Worm (Caenorhabditis elegans) whole organism, L1 larva: ENCODE data around the gene mmcm-1.

Experiments
- C16A3.4 ChIP-seq: fragments of 150-350 bp; optimal IDR thresholded peaks from 2 replicates; lab custom pipeline; 2014; ENCODE audit warnings: missing biosample characterization, missing genetic modification characterization
- Y116A8C.19 ChIP-seq: sonication (generic microtip); optimal IDR thresholded peaks from 2 replicates; lab custom pipeline; 2016; ENCODE audit warnings: missing compliant biosample characterization, missing genetic modification characterization, borderline replicate concordance
- aha-1 ChIP-seq: fragments of 150-350 bp; optimal IDR thresholded peaks from 2 replicates; lab custom pipeline; 2014; ENCODE audit warnings: missing biosample characterization, missing genetic modification characterization
- blmp-1 ChIP-seq: fragments of 150-350 bp; optimal IDR thresholded peaks from 2 replicates; lab custom pipeline; 2014; ENCODE audit warnings: missing biosample characterization, missing genetic modification characterization
- ceh-8 ChIP-seq: fragments of 200-800 bp; sonication (Bioruptor generic); optimal IDR thresholded peaks from 2 replicates; lab custom pipeline; 2018; ENCODE audit warnings: mild to moderate bottlenecking, missing genetic modification characterization, moderate library complexity, missing compliant biosample characterization
- ceh-82 ChIP-seq, 3 experiments: fragments of 150-350 bp in 1 of 3; sonication (generic microtip) in 2 of 3; optimal IDR thresholded peaks; 2 replicates each; lab custom pipeline; 2014 to 2017; ENCODE audit warnings: missing biosample characterization in 3 of 3, missing genetic modification characterization in 3 of 3
- ceh-88 ChIP-seq: fragments of 200-800 bp; sonication (Bioruptor generic); IDR thresholded peaks from 2 replicates; pipeline ENCODE4 v1.3.6; 2022; ENCODE audit warnings: missing genetic modification characterization, missing compliant biosample characterization
- ces-1 ChIP-seq: fragments of 150-350 bp; optimal IDR thresholded peaks from 2 replicates; lab custom pipeline; 2014; ENCODE audit warnings: missing biosample characterization, missing genetic modification reagents, missing genetic modification characterization
- dsc-1 ChIP-seq: sonication (generic microtip); optimal IDR thresholded peaks from 2 replicates; lab custom pipeline; 2016; ENCODE audit warnings: mild to moderate bottlenecking, missing genetic modification characterization, missing compliant biosample characterization
- efl-1 ChIP-seq, 4 experiments: fragments of 150-350 bp; optimal IDR thresholded peaks in 3 of 4; peaks in 1 of 4; 1 replicate in 1 of 4; 2 replicates in 3 of 4; lab custom pipeline; 2014; ENCODE audit warnings: missing biosample characterization in 2 of 4, missing genetic modification characterization in 2 of 4, missing genetic modification reagents in 2 of 4
- elt-2 ChIP-seq: sonication (generic microtip); optimal IDR thresholded peaks from 2 replicates; lab custom pipeline; 2016; ENCODE audit warnings: missing genetic modification characterization, mild to moderate bottlenecking, inconsistent platforms, missing compliant biosample characterization, missing genetic modification reagents
- elt-3 ChIP-seq, 6 experiments: fragments of 150-350 bp in 1 of 6; sonication (generic microtip); optimal IDR thresholded peaks; 2 replicates each; lab custom pipeline; 2017 to 2018; ENCODE audit warnings: missing biosample characterization in 6 of 6, missing genetic modification characterization in 6 of 6, inconsistent platforms in 1 of 6
- ets-5 ChIP-seq: fragments of 200-800 bp; sonication (Bioruptor generic); IDR thresholded peaks from 2 replicates; pipeline ENCODE4 v1.3.6; 2022; ENCODE audit warnings: missing genetic modification characterization, missing compliant biosample characterization
- hlh-17 ChIP-seq: fragments of 200-800 bp; sonication (Bioruptor generic); optimal IDR thresholded peaks from 2 replicates; lab custom pipeline; 2018; ENCODE audit warnings: missing genetic modification characterization, mild to moderate bottlenecking, missing compliant biosample characterization, moderate library complexity, borderline replicate concordance
- hlh-4 ChIP-seq: sonication (generic microtip); optimal IDR thresholded peaks from 2 replicates; lab custom pipeline; 2016; ENCODE audit warnings: mild to moderate bottlenecking, missing genetic modification characterization, missing compliant biosample characterization
- hpl-2 ChIP-seq: fragments of 150-350 bp; optimal IDR thresholded peaks from 2 replicates; lab custom pipeline; 2014; ENCODE audit warnings: missing biosample characterization, missing genetic modification reagents, missing genetic modification characterization
- isw-1 ChIP-seq: fragments of 200-800 bp; sonication (Bioruptor generic); IDR thresholded peaks from 2 replicates; pipeline ENCODE4 v1.3.6; 2022; ENCODE audit warnings: missing genetic modification characterization, missing compliant biosample characterization
- jun-1 ChIP-seq: fragments of 150-350 bp; optimal IDR thresholded peaks from 2 replicates; lab custom pipeline; 2014; ENCODE audit warnings: missing biosample characterization, missing genetic modification reagents, missing genetic modification characterization
- lin-13 ChIP-seq: fragments of 150-350 bp; optimal IDR thresholded peaks from 2 replicates; lab custom pipeline; 2014; ENCODE audit warnings: missing biosample characterization, missing genetic modification reagents, missing genetic modification characterization
- lin-14 ChIP-seq: fragments of 200-800 bp; sonication (Bioruptor generic); optimal IDR thresholded peaks from 2 replicates; lab custom pipeline; 2018; ENCODE audit warnings: mild to moderate bottlenecking, missing genetic modification characterization, moderate library complexity, missing compliant biosample characterization
- lir-3 ChIP-seq: sonication (generic microtip); optimal IDR thresholded peaks from 2 replicates; lab custom pipeline; 2016; ENCODE audit warnings: mild to moderate bottlenecking, missing genetic modification characterization, moderate library complexity, missing compliant biosample characterization; ENCODE audit not compliant: poor library complexity
- lsy-2 ChIP-seq, 2 experiments: fragments of 150-350 bp; optimal IDR thresholded peaks; 2 replicates each; lab custom pipeline; 2014; ENCODE audit warnings: missing biosample characterization in 2 of 2, missing genetic modification characterization in 2 of 2
- mab-9 ChIP-seq: fragments of 200-800 bp; sonication (Bioruptor generic); IDR thresholded peaks from 2 replicates; pipeline ENCODE4 v1.3.6; 2022; ENCODE audit warnings: missing genetic modification reagents, missing genetic modification characterization, missing compliant biosample characterization
- nhr-11 ChIP-seq: fragments of 150-350 bp; optimal IDR thresholded peaks from 2 replicates; lab custom pipeline; 2014; ENCODE audit warnings: missing biosample characterization, missing genetic modification characterization
- nhr-237 ChIP-seq: fragments of 150-350 bp; optimal IDR thresholded peaks from 2 replicates; lab custom pipeline; 2014; ENCODE audit warnings: missing biosample characterization, missing genetic modification characterization
- nhr-28 ChIP-seq: fragments of 150-350 bp; optimal IDR thresholded peaks from 2 replicates; lab custom pipeline; 2014; ENCODE audit warnings: missing biosample characterization, missing genetic modification characterization
- nhr-47 ChIP-seq: sonication (generic microtip); optimal IDR thresholded peaks from 2 replicates; lab custom pipeline; 2016; ENCODE audit warnings: mild to moderate bottlenecking, missing genetic modification characterization, moderate library complexity, missing compliant biosample characterization
- nhr-77 ChIP-seq: fragments of 150-350 bp; optimal IDR thresholded peaks from 2 replicates; lab custom pipeline; 2014; ENCODE audit warnings: missing biosample characterization, missing genetic modification characterization
- nhr-84 ChIP-seq: sonication (generic microtip); optimal IDR thresholded peaks from 2 replicates; lab custom pipeline; 2017; ENCODE audit warnings: missing biosample characterization, missing genetic modification characterization
- snpc-4 ChIP-seq: fragments of 150-350 bp; optimal IDR thresholded peaks from 2 replicates; lab custom pipeline; 2014; ENCODE audit warnings: missing biosample characterization, missing genetic modification characterization
- snu-23 ChIP-seq: sonication (generic microtip); optimal IDR thresholded peaks from 2 replicates; lab custom pipeline; 2016; ENCODE audit warnings: missing genetic modification characterization, missing compliant biosample characterization
- sptf-1 ChIP-seq: fragments of 150-350 bp; optimal IDR thresholded peaks from 2 replicates; lab custom pipeline; 2014; ENCODE audit warnings: missing biosample characterization, missing genetic modification characterization
- tbx-2 ChIP-seq: sonication (generic microtip); optimal IDR thresholded peaks from 2 replicates; lab custom pipeline; 2016; ENCODE audit warnings: missing genetic modification characterization, missing compliant biosample characterization
- tlp-1 ChIP-seq: fragments of 150-350 bp; optimal IDR thresholded peaks from 2 replicates; lab custom pipeline; 2014; ENCODE audit warnings: missing biosample characterization, missing genetic modification characterization
- unc-98 ChIP-seq: fragments of 200-800 bp; sonication (Bioruptor generic); IDR thresholded peaks from 2 replicates; pipeline ENCODE4 v1.3.6; 2022; ENCODE audit warnings: missing genetic modification characterization, missing compliant biosample characterization
- zag-1 ChIP-seq: fragments of 150-350 bp; optimal IDR thresholded peaks from 2 replicates; lab custom pipeline; 2014; ENCODE audit warnings: missing biosample characterization, missing genetic modification characterization
- zip-4 ChIP-seq: fragments of 200-800 bp; sonication (Bioruptor generic); optimal IDR thresholded peaks from 2 replicates; lab custom pipeline; 2018; ENCODE audit warnings: mild to moderate bottlenecking, missing genetic modification characterization, moderate library complexity, missing compliant biosample characterization
- ztf-11 ChIP-seq, 2 experiments: sonication (generic microtip); optimal IDR thresholded peaks; 2 replicates each; lab custom pipeline; 2016 to 2017; ENCODE audit warnings: missing genetic modification characterization in 2 of 2, missing biosample characterization in 1 of 2, missing compliant biosample characterization in 1 of 2

Gene mmcm-1

DNA sequence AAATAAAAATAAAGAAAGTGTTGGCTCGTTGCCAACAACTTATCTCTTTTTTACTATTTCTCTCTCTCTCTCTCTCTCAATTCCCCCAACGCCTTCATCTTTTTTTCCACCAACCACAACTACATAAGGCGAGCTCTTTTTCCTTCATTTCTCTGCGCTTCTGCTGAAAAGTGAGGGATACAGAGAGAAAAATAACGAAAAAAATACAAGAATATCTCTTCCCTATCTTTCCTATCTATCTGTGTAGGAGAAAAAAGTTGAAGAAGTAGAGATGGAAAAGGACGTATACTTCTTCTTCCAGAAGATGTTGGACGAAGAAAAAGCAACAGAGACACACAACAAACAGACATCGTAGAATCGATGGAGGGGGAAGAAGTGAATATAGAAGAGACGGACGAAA is 8.6 kb downstream of the mmcm-1 start (continued):
- TF ChIP-seq efl-1 (optimal IDR thresholded peaks at IDR 0.05; lab: Kevin White, UChicago) (peak in 1 of 2 experiments; percentile 28), efl-1 (GFP tag; optimal IDR thresholded peaks at IDR 0.05 in 1 of 2; lab: Kevin White, UChicago) (no peak), ceh-82 (tag; optimal IDR thresholded peaks at IDR 0.05; lab: Kevin White, UChicago) (peak in 1 of 3 experiments; percentile 36), zag-1 (tag; lab: Kevin White, UChicago) (no peak), lin-13 (GFP tag; lab: Kevin White, UChicago) (no peak), lsy-2 (tag; optimal IDR thresholded peaks at IDR 0.05; lab: Kevin White, UChicago) (peak; percentile 29 to 59), hlh-4 (tag; lab: Kevin White, UChicago) (no peak)

DNA sequence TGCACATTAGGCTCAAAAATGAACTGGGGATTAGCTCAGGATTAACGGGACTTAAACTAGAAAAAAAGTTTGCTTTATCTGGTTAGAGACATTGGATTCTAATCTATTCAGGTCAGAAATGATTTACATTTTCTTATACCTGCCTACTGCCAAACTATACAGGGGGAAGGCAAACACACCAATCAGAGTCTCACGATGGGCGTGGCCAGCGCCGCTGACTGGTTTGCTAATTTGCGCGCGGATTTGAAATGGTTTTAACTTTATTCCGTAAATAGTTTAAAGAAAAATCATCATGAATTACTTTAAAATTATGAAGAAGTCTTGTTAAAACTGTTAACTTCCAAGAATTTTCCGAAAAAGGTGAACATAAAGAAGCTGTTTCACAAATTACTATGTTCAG is 9.1 kb downstream of the mmcm-1 start:
- no peak for TF ChIP-seq efl-1 (optimal IDR thresholded peaks at IDR 0.05; lab: Kevin White, UChicago)
- peak in 1 of 2 experiments; percentile 30 for TF ChIP-seq efl-1 (GFP tag; optimal IDR thresholded peaks at IDR 0.05 in 1 of 2; lab: Kevin White, UChicago)
- no peak for TF ChIP-seq tlp-1 (tag; lab: Kevin White, UChicago)

DNA sequence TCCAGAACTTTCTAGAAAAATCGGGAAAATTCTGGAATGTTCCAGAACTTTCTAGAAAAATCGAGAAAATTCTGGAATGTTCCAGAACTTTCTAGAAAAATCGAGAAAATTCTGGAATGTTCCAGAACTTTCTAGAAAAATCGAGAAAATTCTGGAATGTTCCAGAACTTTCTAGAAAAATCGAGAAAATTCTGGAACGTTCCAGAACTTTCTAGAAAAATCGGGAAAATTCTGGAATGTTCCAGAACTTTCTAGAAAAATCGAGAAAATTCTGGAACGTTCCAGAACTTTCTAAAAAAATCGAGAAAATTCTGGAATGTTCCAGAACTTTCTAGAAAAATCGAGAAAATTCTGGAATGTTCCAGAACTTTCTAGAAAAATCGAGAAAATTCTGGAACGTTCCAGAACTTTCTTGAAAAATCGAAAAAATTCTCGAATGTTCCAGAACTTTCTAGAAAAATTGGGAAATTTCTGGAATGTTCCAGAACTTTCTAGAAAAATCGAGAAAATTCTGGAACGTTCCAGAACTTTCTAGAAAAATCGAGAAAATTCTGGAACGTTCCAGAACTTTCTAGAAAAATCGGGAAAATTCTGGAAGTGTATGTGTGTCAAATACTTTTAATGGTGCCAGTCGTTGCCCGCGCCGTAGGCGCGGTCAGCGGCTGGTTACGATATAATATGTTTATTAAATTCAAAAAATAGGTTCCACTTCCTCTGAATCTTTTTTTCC is 10.2 kb downstream of the mmcm-1 start:
- 0 out of 2 replicates have a peak, but pooled peaks have one; percentile 9 for TF ChIP-seq mab-9 (GFP tag; lab: Robert Waterston, UW)
- TF ChIP-seq unc-98 (GFP tag; lab: Robert Waterston, UW): 0 out of 2 replicates have a peak, but pooled peaks have one; percentile 4

DNA sequence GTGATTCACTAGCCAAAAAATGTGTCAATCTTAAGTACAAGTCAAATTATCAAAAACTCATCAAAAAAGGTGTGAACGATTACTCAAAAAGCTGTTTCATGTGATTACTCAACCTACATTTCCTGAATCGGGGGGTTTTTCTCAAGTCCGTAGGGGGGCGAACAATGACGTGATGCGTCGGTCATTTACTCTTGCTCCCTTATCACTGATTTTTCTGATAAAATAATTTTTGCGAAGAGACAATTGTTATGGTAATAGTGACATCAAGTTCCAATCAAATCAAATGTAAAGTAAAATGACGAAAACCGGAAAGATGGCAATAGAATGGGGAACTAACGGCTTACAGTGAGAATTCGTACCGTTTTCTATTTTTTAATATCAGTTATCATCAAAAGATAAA is 13.5 kb downstream of the mmcm-1 start:
- TF ChIP-seq jun-1 (tag; lab: Kevin White, UChicago) (no peak), lsy-2 (tag; optimal IDR thresholded peaks at IDR 0.05; lab: Kevin White, UChicago) (no peak), hlh-4 (tag; lab: Kevin White, UChicago) (no peak), nhr-237 (tag; lab: Kevin White, UChicago) (no peak), aha-1 (tag; lab: Kevin White, UChicago) (no peak), snpc-4 (tag; lab: Kevin White, UChicago) (no peak), lir-3 (tag; lab: Kevin White, UChicago) (no peak), tbx-2 (tag; lab: Kevin White, UChicago) (no peak), lin-14 (GFP tag; lab: Kevin White, UChicago) (no peak), nhr-84 (tag; lab: Kevin White, UChicago) (no peak), hpl-2 (no peak), ceh-88 (GFP tag; lab: Robert Waterston, UW) (no peak), isw-1 (GFP tag; lab: Robert Waterston, UW) (no peak), ets-5 (GFP tag; lab: Robert Waterston, UW) (no peak), ceh-8 (GFP tag; lab: Kevin White, UChicago) (no peak), elt-3 (tag; optimal IDR thresholded peaks at IDR 0.05; lab: Kevin White, UChicago) (no peak), nhr-47 (tag; lab: Kevin White, UChicago) (no peak), zag-1 (tag; lab: Kevin White, UChicago) (no peak)
- TF ChIP-seq, all 84 proteins: peak for 0

DNA sequence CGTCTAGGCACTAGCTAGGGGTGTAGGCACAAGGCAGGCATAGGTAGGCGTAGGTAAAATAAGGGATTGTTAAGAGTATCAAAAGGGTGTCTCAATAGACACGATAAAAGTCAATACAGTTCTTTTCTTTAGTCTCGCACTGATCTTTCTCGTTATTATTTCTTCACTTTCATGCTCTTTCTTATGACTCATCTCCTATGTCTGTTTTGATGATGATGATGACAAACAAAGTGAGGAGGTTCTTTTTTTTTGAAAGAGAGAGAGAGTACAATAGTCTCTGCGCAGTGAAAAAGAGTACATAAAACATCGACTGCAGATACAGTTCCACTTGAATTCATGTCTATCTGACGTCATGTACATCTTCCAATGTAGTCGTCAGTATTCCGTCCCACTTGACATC is 17.6 kb downstream of the mmcm-1 start:
- TF ChIP-seq efl-1 (optimal IDR thresholded peaks at IDR 0.05; lab: Kevin White, UChicago) (no peak), efl-1 (GFP tag; optimal IDR thresholded peaks at IDR 0.05 in 1 of 2; lab: Kevin White, UChicago) (peak in 1 of 2 experiments; percentile 78), sptf-1 (no peak)

DNA sequence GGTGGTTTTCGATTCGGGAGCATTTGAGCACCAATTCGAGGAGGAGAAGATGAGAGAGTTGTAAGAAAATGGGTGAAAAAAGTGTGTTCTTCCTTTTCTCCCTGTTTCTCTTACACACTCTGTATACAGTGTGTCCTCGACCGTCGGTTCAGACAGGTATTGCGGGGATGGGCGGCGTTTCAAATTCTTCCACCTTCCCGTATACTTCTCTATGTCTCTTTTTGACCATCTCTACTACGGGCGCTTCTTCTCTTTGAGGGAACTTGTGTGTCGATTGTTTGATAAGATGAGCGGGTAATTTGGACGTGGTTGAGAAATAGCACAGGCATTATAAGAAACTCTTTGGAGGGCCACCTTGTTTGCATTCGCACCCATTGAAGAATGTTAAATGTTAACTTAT is 19.9 kb downstream of the mmcm-1 start:
- TF ChIP-seq C16A3.4 (tag; lab: Kevin White, UChicago) (no peak), ces-1 (no peak), isw-1 (GFP tag; lab: Robert Waterston, UW) (no peak), nhr-77 (tag; lab: Kevin White, UChicago) (peak; percentile 10), snu-23 (GFP tag; lab: Kevin White, UChicago) (no peak), dsc-1 (tag; lab: Kevin White, UChicago) (no peak), lsy-2 (tag; optimal IDR thresholded peaks at IDR 0.05; lab: Kevin White, UChicago) (peak in 1 of 2 experiments; percentile 35), elt-2 (tag; lab: Kevin White, UChicago) (peak; percentile 29), zip-4 (GFP tag; lab: Kevin White, UChicago) (no peak), hlh-4 (tag; lab: Kevin White, UChicago) (no peak), Y116A8C.19 (tag; lab: Kevin White, UChicago) (no peak), nhr-11 (no peak), nhr-28 (no peak), nhr-84 (tag; lab: Kevin White, UChicago) (no peak), lin-13 (GFP tag; lab: Kevin White, UChicago) (no peak), hlh-17 (GFP tag; lab: Kevin White, UChicago) (no peak), ztf-11 (tag; optimal IDR thresholded peaks at IDR 0.05; lab: Kevin White, UChicago) (no peak), lin-14 (GFP tag; lab: Kevin White, UChicago) (peak; percentile 58), tbx-2 (tag; lab: Kevin White, UChicago) (no peak), blmp-1 (tag; lab: Kevin White, UChicago) (peak; percentile 37)
